Worm (Caenorhabditis elegans): ENCODE data around the gene T23G7.3.

- no peak for TF ChIP-seq daf-19 (GFP tag; conservative IDR thresholded peaks at IDR 0.05)
- no peak for TF ChIP-seq tag-97 (GFP tag; IDR thresholded peaks at IDR 0.05)
- TF ChIP-seq fos-1 (tag; optimal IDR thresholded peaks at IDR 0.05): no peak
- no peak for TF ChIP-seq nhr-6 (tag; optimal IDR thresholded peaks at IDR 0.05)
- TF ChIP-seq nhr-10 (tag; optimal IDR thresholded peaks at IDR 0.05): no peak
- TF ChIP-seq cey-2 (tag; optimal IDR thresholded peaks at IDR 0.05; ENCODE audit: borderline replicate concordance, insufficient read depth): no peak
- TF ChIP-seq jun-1 (tag; optimal IDR thresholded peaks at IDR 0.05): no peak
- no peak for TF ChIP-seq lin-39 (tag; optimal IDR thresholded peaks at IDR 0.05)
- no peak for TF ChIP-seq ceh-82 (tag; optimal IDR thresholded peaks at IDR 0.05)
- TF ChIP-seq zag-1 (tag; optimal IDR thresholded peaks at IDR 0.05): no peak
Observed at ce11 chrII:9158029-9158428, 9.6 kb downstream of the T23G7.3 start, which contains the start of gene oac-54.
